Fruit fly (Drosophila melanogaster) whole organism, adult: Measurements from ENCODE around the gene CG13060.

ENCODE experiments used
- CG11617 ChIP-seq: fragments of 200-800 bp; sonication (Bioruptor generic); optimal IDR thresholded peaks from 2 replicates; lab custom pipeline; 2017; ENCODE audit warnings: mild to moderate bottlenecking, missing biosample characterization, missing genetic modification reagents, missing genetic modification characterization
- CG12768 ChIP-seq: fragments of 200-800 bp; sonication (Bioruptor generic); optimal IDR thresholded peaks from 2 replicates; lab custom pipeline; 2017; ENCODE audit warnings: missing biosample characterization, missing genetic modification characterization, mild to moderate bottlenecking, moderate library complexity, missing genetic modification reagents
- CG14711 ChIP-seq: fragments of 200-800 bp; sonication (Bioruptor generic); optimal IDR thresholded peaks from 2 replicates; lab custom pipeline; 2018; ENCODE audit warnings: missing biosample characterization, mild to moderate bottlenecking, missing genetic modification characterization, moderate library complexity
- CG1620 ChIP-seq: fragments of 200-800 bp; sonication (Bioruptor generic); optimal IDR thresholded peaks from 2 replicates; lab custom pipeline; 2016; ENCODE audit warnings: missing biosample characterization, missing genetic modification characterization
- CG33017 ChIP-seq: fragments of 200-800 bp; sonication (Bioruptor generic); optimal IDR thresholded peaks from 2 replicates; lab custom pipeline; 2018; ENCODE audit warnings: missing biosample characterization, mild to moderate bottlenecking, missing genetic modification characterization, moderate library complexity
- CG5204 ChIP-seq: fragments of 200-800 bp; sonication (Bioruptor generic); optimal IDR thresholded peaks from 2 replicates; lab custom pipeline; 2016; ENCODE audit warnings: missing biosample characterization, missing genetic modification characterization
- CG7045 ChIP-seq: fragments of 200-800 bp; sonication (Bioruptor generic); optimal IDR thresholded peaks from 2 replicates; lab custom pipeline; 2017; ENCODE audit warnings: missing biosample characterization, mild to moderate bottlenecking, missing genetic modification characterization
- CG7101 ChIP-seq: fragments of 200-800 bp; sonication (Bioruptor generic); optimal IDR thresholded peaks from 2 replicates; lab custom pipeline; 2018; ENCODE audit warnings: missing biosample characterization, mild to moderate bottlenecking, missing genetic modification characterization, moderate library complexity
- Clk ChIP-seq: fragments of 200-800 bp; sonication (Bioruptor generic); optimal IDR thresholded peaks from 2 replicates; lab custom pipeline; 2017; ENCODE audit warnings: missing biosample characterization, missing genetic modification characterization
- Crg-1 ChIP-seq: fragments of 200-800 bp; sonication (Bioruptor generic); optimal IDR thresholded peaks from 2 replicates; lab custom pipeline; 2016; ENCODE audit warnings: missing biosample characterization, missing genetic modification characterization
- Hr96 ChIP-seq: fragments of 200-800 bp; sonication (Bioruptor generic); optimal IDR thresholded peaks from 2 replicates; lab custom pipeline; 2016; ENCODE audit warnings: missing biosample characterization, missing genetic modification characterization
- Mnt ChIP-seq: fragments of 200-800 bp; sonication (Bioruptor generic); optimal IDR thresholded peaks from 2 replicates; lab custom pipeline; 2016; ENCODE audit warnings: missing biosample characterization, mild to moderate bottlenecking, missing genetic modification characterization
- bab1 ChIP-seq: fragments of 200-800 bp; sonication (Bioruptor generic); optimal IDR thresholded peaks from 3 replicates; lab custom pipeline; 2019; ENCODE audit warnings: missing biosample characterization, mild to moderate bottlenecking, missing genetic modification characterization, moderate library complexity
- cic ChIP-seq: fragments of 200-800 bp; sonication (Bioruptor generic); optimal IDR thresholded peaks from 2 replicates; lab custom pipeline; 2017; ENCODE audit warnings: missing biosample characterization, mild to moderate bottlenecking, missing genetic modification characterization, moderate library complexity
- cnc ChIP-seq, 2 experiments: fragments of >200 bp; optimal IDR thresholded peaks; 2 replicates each; lab custom pipeline; 2017
- kay ChIP-seq: fragments of 200-800 bp; sonication (Bioruptor generic); peaks from one replicate; lab custom pipeline; 2016; ENCODE audit warnings: missing biosample characterization, missing genetic modification characterization, borderline replicate concordance
- ovo ChIP-seq: fragments of 200-800 bp; sonication (Bioruptor generic); optimal IDR thresholded peaks from 2 replicates; lab custom pipeline; 2016; ENCODE audit warnings: missing biosample characterization, missing genetic modification characterization
- pad ChIP-seq: fragments of 200-800 bp; sonication (Bioruptor generic); optimal IDR thresholded peaks from 3 replicates; lab custom pipeline; 2017; ENCODE audit warnings: missing biosample characterization, missing genetic modification characterization, mild to moderate bottlenecking, moderate library complexity, missing genetic modification reagents
- tj ChIP-seq: fragments of 200-800 bp; sonication (Bioruptor generic); optimal IDR thresholded peaks from 3 replicates; lab custom pipeline; 2017; ENCODE audit warnings: missing biosample characterization, mild to moderate bottlenecking, missing genetic modification characterization, moderate library complexity
- toe ChIP-seq: fragments of 200-800 bp; sonication (Bioruptor generic); optimal IDR thresholded peaks from 2 replicates; lab custom pipeline; 2016; ENCODE audit warnings: missing biosample characterization, missing genetic modification characterization

Gene CG13060

DNA sequence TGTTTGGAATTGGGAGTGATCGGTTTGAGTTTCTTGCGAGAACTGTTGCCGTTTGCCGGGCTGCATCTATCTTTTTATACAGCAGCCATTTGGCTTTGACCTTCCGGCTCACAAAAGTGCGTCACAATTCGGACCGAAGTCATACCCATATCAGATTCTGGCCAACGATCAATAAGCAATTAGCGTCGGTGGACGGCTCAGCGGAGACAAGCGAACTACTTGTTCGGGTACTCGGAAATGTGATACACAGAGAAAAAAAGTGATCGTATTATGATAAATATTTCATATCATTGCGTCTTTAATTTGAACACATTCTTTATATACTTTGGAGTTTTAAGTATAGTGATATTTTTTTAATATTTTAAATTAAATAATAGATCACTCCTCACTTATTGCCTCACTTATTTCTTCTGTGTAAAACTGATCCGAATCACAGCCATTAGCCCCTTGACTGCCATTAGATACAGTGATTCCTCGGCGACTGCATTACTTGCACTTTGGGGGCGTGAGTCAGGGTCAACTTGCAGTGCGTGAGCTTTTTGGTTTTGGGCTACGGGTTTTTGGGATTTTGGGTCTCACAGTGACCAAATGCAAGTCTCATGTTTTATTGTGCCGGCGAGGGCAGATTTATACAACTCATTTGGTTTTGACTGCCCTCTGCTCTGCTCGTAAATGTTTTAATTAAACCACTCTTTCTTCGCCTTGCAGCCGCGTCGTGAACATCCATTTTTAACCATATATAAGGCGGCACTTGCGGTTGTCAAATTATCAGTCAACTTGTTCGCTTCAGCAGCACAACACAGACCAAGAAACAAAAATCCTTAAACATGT lies 13.6 kb upstream of the CG13060 start, which contains the start of the genes CG13043 and CG13063:
Gene CG13043 (minus strand): TSS at position 51 of the 831 bp plus-strand sequence.
Gene CG13063 (plus strand): TSS at position 781 of the 831 bp plus-strand sequence.
- no peak for TF ChIP-seq CG1620 (GFP tag; lab: Kevin White, UChicago)
- TF ChIP-seq cnc (optimal IDR thresholded peaks at IDR 0.05; lab: Kevin White, UChicago) = no peak
- no peak for TF ChIP-seq CG11617 (GFP tag; lab: Kevin White, UChicago)
- TF ChIP-seq pad = no peak
- TF ChIP-seq CG7045 (GFP tag; lab: Kevin White, UChicago) = no peak
- no peak for TF ChIP-seq Clk (GFP tag; lab: Kevin White, UChicago)
- TF ChIP-seq toe = no peak
- no peak for TF ChIP-seq kay (GFP tag; lab: Kevin White, UChicago)
- no peak for TF ChIP-seq CG14711 (tag; lab: Kevin White, UChicago)
- no peak for TF ChIP-seq CG12768 (GFP tag; lab: Kevin White, UChicago)
- TF ChIP-seq Mnt (GFP tag; lab: Kevin White, UChicago) = no peak
- no peak for TF ChIP-seq Crg-1 (GFP tag; lab: Kevin White, UChicago)
- no peak for TF ChIP-seq CG33017
- no peak for TF ChIP-seq cic (GFP tag; lab: Kevin White, UChicago)
- no peak for TF ChIP-seq bab1
- no peak for TF ChIP-seq CG5204 (GFP tag; lab: Kevin White, UChicago)

- TF ChIP-seq toe = no peak
These were observed 11.3 kb upstream of the CG13060 start, which contains the start of gene CG13042 for dm6 chr3L:16308380-16308779. Gene CG13042, minus strand, starts transcription at chr3L:16308480.

DNA sequence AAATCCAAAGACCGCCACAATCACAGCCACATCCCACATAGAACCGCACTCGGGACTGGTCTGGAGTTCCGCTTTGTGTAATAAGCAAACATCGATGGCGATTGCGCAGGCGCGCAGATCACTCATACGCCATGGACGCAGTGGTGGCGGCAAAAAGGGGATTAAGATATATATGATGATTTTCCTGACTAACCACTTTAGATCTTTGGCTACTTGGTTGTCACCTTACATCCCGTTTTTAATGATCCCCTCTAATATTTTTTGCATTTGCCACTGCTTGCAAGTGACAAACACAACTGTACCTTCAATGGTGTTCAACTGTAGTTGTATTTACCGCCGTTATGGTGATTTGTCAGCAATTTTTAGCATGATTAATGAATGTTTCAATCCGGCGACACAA lies 9.7 kb upstream of the CG13060 start:
- TF ChIP-seq CG5204 (GFP tag; lab: Kevin White, UChicago) = peak; percentile 32
- no peak for TF ChIP-seq pad

DNA sequence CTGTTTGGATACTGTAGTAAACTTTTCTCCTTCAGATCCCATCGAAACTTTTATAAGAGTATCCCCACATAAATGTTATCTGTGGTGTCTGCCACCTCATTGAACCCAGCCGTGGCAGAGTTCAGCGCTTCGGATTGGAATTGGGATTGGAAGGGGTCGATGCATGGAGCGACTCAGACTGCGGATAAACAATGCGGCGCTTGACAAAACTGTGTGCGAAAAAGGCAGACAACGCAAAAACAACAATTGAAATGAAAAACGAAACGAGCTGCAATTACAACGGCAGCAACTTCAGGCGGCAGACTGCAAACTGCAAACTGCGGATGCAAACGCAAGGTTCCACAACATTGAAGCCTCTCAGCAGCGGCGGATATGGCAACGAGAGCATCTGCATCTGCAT lies 5.7 kb upstream of the CG13060 start, which contains the start of gene CG13062:
Gene CG13062 (plus strand): TSS at position 301 of the 400 bp plus-strand sequence.
- TF ChIP-seq CG12768 (GFP tag; lab: Kevin White, UChicago) (no peak), Hr96 (GFP tag; lab: Kevin White, UChicago) (no peak), cnc (optimal IDR thresholded peaks at IDR 0.05; lab: Kevin White, UChicago) (no peak), Mnt (GFP tag; lab: Kevin White, UChicago) (no peak), ovo (no peak), Crg-1 (GFP tag; lab: Kevin White, UChicago) (no peak)

- TF ChIP-seq pad (no peak), tj (no peak), CG7101 (tag; lab: Kevin White, UChicago) (no peak), CG11617 (GFP tag; lab: Kevin White, UChicago) (no peak), cnc (optimal IDR thresholded peaks at IDR 0.05; lab: Kevin White, UChicago) (no peak)
These were observed 1.9 kb upstream of the CG13060 start, which contains the start of gene Nplp3 for dm6 chr3L:16317724-16318123. Gene Nplp3, plus strand, starts transcription at chr3L:16318024.

- no peak for TF ChIP-seq bab1
- no peak for TF ChIP-seq CG7101 (tag; lab: Kevin White, UChicago)
- TF ChIP-seq cnc (optimal IDR thresholded peaks at IDR 0.05; lab: Kevin White, UChicago) = no peak
- no peak for TF ChIP-seq Crg-1 (GFP tag; lab: Kevin White, UChicago)
- no peak for TF ChIP-seq CG1620 (GFP tag; lab: Kevin White, UChicago)
- no peak for TF ChIP-seq CG7045 (GFP tag; lab: Kevin White, UChicago)
- no peak for TF ChIP-seq Mnt (GFP tag; lab: Kevin White, UChicago)
- TF ChIP-seq kay (GFP tag; lab: Kevin White, UChicago) = no peak
- TF ChIP-seq ovo = no peak
- TF ChIP-seq CG33017 = no peak
- no peak for TF ChIP-seq pad
- no peak for TF ChIP-seq CG12768 (GFP tag; lab: Kevin White, UChicago)
- no peak for TF ChIP-seq cic (GFP tag; lab: Kevin White, UChicago)
- no peak for TF ChIP-seq CG5204 (GFP tag; lab: Kevin White, UChicago)
- no peak for TF ChIP-seq Hr96 (GFP tag; lab: Kevin White, UChicago)
These were observed 1.5 kb downstream of the CG13060 start, which contains the start of gene CG42718 for dm6 chr3L:16321172-16321571. Gene CG42718, minus strand, starts transcription at chr3L:16321272.

- no peak for TF ChIP-seq cic (GFP tag; lab: Kevin White, UChicago)
- no peak for TF ChIP-seq CG11617 (GFP tag; lab: Kevin White, UChicago)
- TF ChIP-seq tj = no peak
- TF ChIP-seq CG7045 (GFP tag; lab: Kevin White, UChicago) = no peak
- TF ChIP-seq Clk (GFP tag; lab: Kevin White, UChicago) = no peak
- TF ChIP-seq CG14711 (tag; lab: Kevin White, UChicago) = no peak
- TF ChIP-seq Crg-1 (GFP tag; lab: Kevin White, UChicago) = no peak
- TF ChIP-seq CG1620 (GFP tag; lab: Kevin White, UChicago) = no peak
- no peak for TF ChIP-seq pad
- TF ChIP-seq toe = no peak
- no peak for TF ChIP-seq Hr96 (GFP tag; lab: Kevin White, UChicago)
- no peak for TF ChIP-seq Mnt (GFP tag; lab: Kevin White, UChicago)
These were observed 3.7 kb downstream of the CG13060 start, which contains the start of gene CG13059 for dm6 chr3L:16323372-16323771. Gene CG13059, plus strand, starts transcription at chr3L:16323672.
